Worm (Caenorhabditis elegans): Measurements from ENCODE around the gene epg-3.

The epg-3 gene

ce11 chrIII:12968330-12968729 is 33.8 kb downstream of the epg-3 start:
- TF ChIP-seq mbf-1 (tag; optimal IDR thresholded peaks at IDR 0.05) (no peak), sem-4 (tag; optimal IDR thresholded peaks at IDR 0.05) (no peak), crh-2 (tag; optimal IDR thresholded peaks at IDR 0.05) (no peak), C34F6.9 (tag; optimal IDR thresholded peaks at IDR 0.05) (no peak), ama-1 (optimal IDR thresholded peaks at IDR 0.05) (no peak), aly-2 (tag; optimal IDR thresholded peaks at IDR 0.05) (no peak), lsy-2 (tag; optimal IDR thresholded peaks at IDR 0.05) (no peak), nhr-25 (tag; optimal IDR thresholded peaks at IDR 0.05) (no peak), nhr-10 (tag; optimal IDR thresholded peaks at IDR 0.05) (no peak), mdl-1 (tag; optimal IDR thresholded peaks at IDR 0.05) (no peak), ZK546.5 (tag; optimal IDR thresholded peaks at IDR 0.05) (no peak), elt-3 (tag; optimal IDR thresholded peaks at IDR 0.05) (no peak), dmd-4 (tag; optimal IDR thresholded peaks at IDR 0.05) (no peak), nhr-129 (tag; optimal IDR thresholded peaks at IDR 0.05) (no peak), lin-39 (tag; optimal IDR thresholded peaks at IDR 0.05) (no peak), unc-39 (tag; optimal IDR thresholded peaks at IDR 0.05) (no peak), sma-9 (GFP tag; optimal IDR thresholded peaks at IDR 0.05) (no peak), sma-9 (tag; optimal IDR thresholded peaks at IDR 0.05) (no peak)

ce11 chrIII:12971828-12972379 is 37.4 kb downstream of the epg-3 start:
- TF ChIP-seq lsy-2 (tag; optimal IDR thresholded peaks at IDR 0.05) = peak; percentile 55 to 81
- peak; percentile 20 for TF ChIP-seq nhr-129 (tag; optimal IDR thresholded peaks at IDR 0.05)
- TF ChIP-seq lin-13 (GFP tag; optimal IDR thresholded peaks at IDR 0.05) = peak; percentile 6
- no peak for TF ChIP-seq lin-11 (tag; optimal IDR thresholded peaks at IDR 0.05)
- peak; percentile 34 for TF ChIP-seq gmeb-1 (tag; optimal IDR thresholded peaks at IDR 0.05)
- TF ChIP-seq ztf-1 (GFP tag; conservative IDR thresholded peaks at IDR 0.05) = no peak
- TF ChIP-seq unc-55 (GFP tag; optimal IDR thresholded peaks at IDR 0.05) = peak; percentile 26
- TF ChIP-seq C34F6.9 (tag; optimal IDR thresholded peaks at IDR 0.05) = peak; percentile 53
- no peak for TF ChIP-seq egl-27 (tag; optimal IDR thresholded peaks at IDR 0.05)
- peak; percentile 37 for TF ChIP-seq crh-2 (tag; optimal IDR thresholded peaks at IDR 0.05)
- TF ChIP-seq nhr-10 (tag; optimal IDR thresholded peaks at IDR 0.05) = no peak
- no peak for TF ChIP-seq ceh-82 (tag; optimal IDR thresholded peaks at IDR 0.05)
- TF ChIP-seq fos-1 (tag; optimal IDR thresholded peaks at IDR 0.05) = peak; percentile 38
- TF ChIP-seq nhr-6 (tag; optimal IDR thresholded peaks at IDR 0.05) = no peak

- TF ChIP-seq crh-2 (tag; optimal IDR thresholded peaks at IDR 0.05) = no peak
- TF ChIP-seq ceh-82 (tag; optimal IDR thresholded peaks at IDR 0.05) = no peak
- TF ChIP-seq elt-3 (tag; optimal IDR thresholded peaks at IDR 0.05) = no peak
- TF ChIP-seq gmeb-1 (tag; optimal IDR thresholded peaks at IDR 0.05) = no peak
Measured at ce11 chrIII:12972398-12972797, 37.9 kb downstream of the epg-3 start, which contains the start of gene bckd-1A. bckd-1A (minus strand) TSS chrIII:12972498.

- TF ChIP-seq nhr-11 (tag; optimal IDR thresholded peaks at IDR 0.05) (no peak), crh-2 (tag; optimal IDR thresholded peaks at IDR 0.05) (no peak), blmp-1 (tag; optimal IDR thresholded peaks at IDR 0.05; ENCODE audit: insufficient read depth) (no peak), C34F6.9 (tag; optimal IDR thresholded peaks at IDR 0.05) (no peak), unc-55 (GFP tag; optimal IDR thresholded peaks at IDR 0.05) (no peak), Y55F3AM.14 (GFP tag; optimal IDR thresholded peaks at IDR 0.05) (no peak), lsy-2 (tag; optimal IDR thresholded peaks at IDR 0.05) (no peak), peb-1 (tag; optimal IDR thresholded peaks at IDR 0.05) (no peak), sem-4 (tag; optimal IDR thresholded peaks at IDR 0.05) (no peak), nhr-23 (tag; optimal IDR thresholded peaks at IDR 0.05) (no peak), sma-3 (GFP tag; optimal IDR thresholded peaks at IDR 0.05) (no peak)
Measured at ce11 chrIII:12977559-12977958, 43.0 kb downstream of the epg-3 start, which contains the start of gene ZK1010.2. ZK1010.2 (minus strand) TSS chrIII:12977862.

- TF ChIP-seq aly-2 (tag; optimal IDR thresholded peaks at IDR 0.05) (no peak), nhr-6 (tag; optimal IDR thresholded peaks at IDR 0.05) (peak; percentile 48), nhr-23 (tag; optimal IDR thresholded peaks at IDR 0.05) (no peak), F13H6.1 (tag; optimal IDR thresholded peaks at IDR 0.05) (peak; percentile 84), ceh-82 (tag; optimal IDR thresholded peaks at IDR 0.05) (no peak), fos-1 (tag; optimal IDR thresholded peaks at IDR 0.05) (peak; percentile 66), ceh-16 (tag; optimal IDR thresholded peaks at IDR 0.05) (peak; percentile 75), lin-13 (GFP tag; optimal IDR thresholded peaks at IDR 0.05) (peak; percentile 84), peb-1 (tag; optimal IDR thresholded peaks at IDR 0.05) (no peak), ztf-11 (tag; optimal IDR thresholded peaks at IDR 0.05) (no peak), elt-3 (tag; optimal IDR thresholded peaks at IDR 0.05) (no peak), mdl-1 (tag; optimal IDR thresholded peaks at IDR 0.05) (no peak), unc-55 (GFP tag; optimal IDR thresholded peaks at IDR 0.05) (peak; percentile 91), crh-2 (tag; optimal IDR thresholded peaks at IDR 0.05) (peak; percentile 87), ZK546.5 (tag; optimal IDR thresholded peaks at IDR 0.05) (peak; percentile 37), gmeb-1 (tag; optimal IDR thresholded peaks at IDR 0.05) (peak; percentile 86), snpc-4 (tag; optimal IDR thresholded peaks at IDR 0.05) (peak; percentile 47), sma-3 (GFP tag; optimal IDR thresholded peaks at IDR 0.05) (peak; percentile 80), skn-1 (tag; optimal IDR thresholded peaks at IDR 0.05) (no peak), nhr-10 (tag; optimal IDR thresholded peaks at IDR 0.05) (peak; percentile 46), lin-11 (tag; optimal IDR thresholded peaks at IDR 0.05) (peak; percentile 91), sma-9 (GFP tag; optimal IDR thresholded peaks at IDR 0.05) (peak; percentile 81), sma-9 (tag; optimal IDR thresholded peaks at IDR 0.05) (no peak), unc-39 (tag; optimal IDR thresholded peaks at IDR 0.05) (no peak), sem-4 (tag; optimal IDR thresholded peaks at IDR 0.05) (peak; percentile 97), mbf-1 (tag; optimal IDR thresholded peaks at IDR 0.05) (no peak), lsy-2 (tag; optimal IDR thresholded peaks at IDR 0.05) (peak; percentile 99 to 100), nhr-77 (tag; optimal IDR thresholded peaks at IDR 0.05) (no peak)
Measured at ce11 chrIII:12978473-12979174, 44.1 kb downstream of the epg-3 start, which contains the start of the genes ubq-2 and frg-1. ubq-2 (minus strand) TSS chrIII:12978523. frg-1 (plus strand) TSS chrIII:12979162.

Measured in whole organism, L2 larva.